Worm (Caenorhabditis elegans): ENCODE measurements around the gene alp-1.

alp-1 gene

DNA sequence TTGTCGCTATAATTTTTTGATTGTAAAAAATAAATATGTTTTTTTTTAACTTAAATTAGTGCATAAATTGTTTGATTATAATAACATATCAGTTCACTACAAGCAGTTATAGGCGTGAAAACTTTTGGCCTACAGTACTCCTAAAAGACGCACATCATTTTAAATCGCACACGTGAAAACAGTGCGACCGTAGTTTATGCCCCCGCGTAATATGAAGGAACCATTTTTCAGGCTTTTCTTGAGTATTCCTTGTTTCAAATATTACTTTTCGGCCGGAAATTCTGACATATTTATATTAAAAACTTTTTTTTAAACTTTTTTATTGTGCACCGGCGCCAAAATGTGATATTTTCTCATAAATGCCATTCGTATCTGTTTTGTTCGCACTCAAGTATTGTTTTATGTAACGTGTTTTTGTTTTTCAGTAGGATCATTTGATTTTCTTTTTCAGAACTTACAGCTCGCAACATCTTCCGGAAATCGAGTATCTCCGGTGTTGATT, 36.3 kb downstream of the alp-1 start, which contains the start of gene oma-1:
oma-1 (plus strand) TSS at position 452 of the 502 bp plus-strand sequence.
- TF ChIP-seq pha-4 (tag; optimal IDR thresholded peaks at IDR 0.05) (no peak), sem-2 (GFP tag; optimal IDR thresholded peaks at IDR 0.05) (no peak), snpc-4 (tag; optimal IDR thresholded peaks at IDR 0.05) (no peak), ceh-43 (GFP tag; optimal IDR thresholded peaks at IDR 0.05) (no peak), ceh-39 (tag; optimal IDR thresholded peaks at IDR 0.05) (no peak), nhr-2 (tag; optimal IDR thresholded peaks at IDR 0.05) (no peak), nhr-12 (tag; optimal IDR thresholded peaks at IDR 0.05) (no peak), mep-1 (tag; optimal IDR thresholded peaks at IDR 0.05) (no peak), ces-1 (GFP tag; optimal IDR thresholded peaks at IDR 0.05) (no peak), nhr-237 (tag; optimal IDR thresholded peaks at IDR 0.05) (no peak), ham-2 (GFP tag; optimal IDR thresholded peaks at IDR 0.05) (no peak), lin-32 (GFP tag; optimal IDR thresholded peaks at IDR 0.05) (no peak), blmp-1 (tag; optimal IDR thresholded peaks at IDR 0.05) (no peak), tbx-8 (GFP tag; optimal IDR thresholded peaks at IDR 0.05) (no peak), lsy-2 (tag; optimal IDR thresholded peaks at IDR 0.05) (no peak), flh-1 (GFP tag; optimal IDR thresholded peaks at IDR 0.05) (no peak), unc-62 (GFP tag; optimal IDR thresholded peaks at IDR 0.05) (no peak), unc-120 (tag; optimal IDR thresholded peaks at IDR 0.05; ENCODE audit: poor library complexity, severe bottlenecking) (no peak), elt-1 (tag; optimal IDR thresholded peaks at IDR 0.05; ENCODE audit: borderline replicate concordance, insufficient read depth) (no peak), ztf-11 (tag; optimal IDR thresholded peaks at IDR 0.05) (no peak)

DNA sequence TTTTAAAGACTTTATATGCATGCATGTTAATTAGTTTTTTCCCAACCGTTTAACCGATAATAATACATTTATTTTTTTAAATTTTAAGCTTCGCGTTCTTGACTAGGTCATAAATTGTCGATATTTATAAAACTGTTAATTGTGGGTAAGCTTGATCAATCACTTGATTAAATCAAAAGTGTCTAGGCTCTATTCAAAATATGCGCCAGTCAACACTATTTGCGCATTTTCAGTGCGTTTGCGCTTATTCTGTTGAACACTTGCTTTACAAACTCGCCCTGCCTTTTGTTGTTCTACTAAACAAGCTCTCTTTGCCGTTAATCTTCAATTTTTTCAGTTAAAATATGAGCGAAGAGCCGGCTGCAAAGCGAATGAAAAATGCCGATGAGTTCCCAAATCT, 38.8 kb downstream of the alp-1 start, which contains the start of gene spr-2:
spr-2 (plus strand) TSS at position 332 of the 400 bp plus-strand sequence.
- TF ChIP-seq pha-4 (tag; optimal IDR thresholded peaks at IDR 0.05) (peak; percentile 55), ham-2 (GFP tag; optimal IDR thresholded peaks at IDR 0.05) (peak; percentile 38), ces-1 (GFP tag; optimal IDR thresholded peaks at IDR 0.05) (peak; percentile 83), snpc-4 (tag; optimal IDR thresholded peaks at IDR 0.05) (no peak), sem-2 (GFP tag; optimal IDR thresholded peaks at IDR 0.05) (no peak), ceh-43 (GFP tag; optimal IDR thresholded peaks at IDR 0.05) (no peak), nhr-237 (tag; optimal IDR thresholded peaks at IDR 0.05) (no peak), blmp-1 (tag; optimal IDR thresholded peaks at IDR 0.05) (no peak), cnd-1 (tag; optimal IDR thresholded peaks at IDR 0.05) (no peak), nhr-28 (tag; optimal IDR thresholded peaks at IDR 0.05) (no peak), mep-1 (tag; optimal IDR thresholded peaks at IDR 0.05) (peak; percentile 59), ceh-83 (GFP tag; optimal IDR thresholded peaks at IDR 0.05) (no peak), elt-1 (tag; optimal IDR thresholded peaks at IDR 0.05; ENCODE audit: borderline replicate concordance, insufficient read depth) (no peak), lin-13 (tag; optimal IDR thresholded peaks at IDR 0.05) (peak; percentile 5), ceh-39 (tag; optimal IDR thresholded peaks at IDR 0.05) (no peak), nhr-2 (tag; optimal IDR thresholded peaks at IDR 0.05) (no peak), tbx-8 (GFP tag; optimal IDR thresholded peaks at IDR 0.05) (no peak), elt-3 (tag; optimal IDR thresholded peaks at IDR 0.05) (no peak)

DNA sequence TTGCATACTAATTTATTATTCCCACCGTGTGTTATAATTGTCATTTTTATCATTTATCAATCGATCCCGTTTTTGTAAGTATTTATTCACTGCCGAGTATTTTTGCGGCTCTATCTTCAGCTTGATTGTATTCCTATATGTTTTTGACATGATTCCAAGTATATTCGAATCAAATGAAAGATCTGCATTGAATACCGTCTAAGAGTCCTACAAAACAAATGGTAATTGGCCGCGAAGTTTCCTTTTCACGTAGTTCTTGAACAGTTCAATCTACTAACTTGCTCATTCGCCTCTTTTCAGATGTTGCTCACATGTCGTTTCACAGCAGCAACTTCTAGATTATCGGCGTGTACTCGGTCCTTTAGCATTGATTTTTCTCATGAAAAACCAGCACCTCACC, 40.3 kb downstream of the alp-1 start, which contains the start of gene C27B7.2:
C27B7.2 (plus strand) TSS at position 301 of the 400 bp plus-strand sequence.
- TF ChIP-seq ham-2 (GFP tag; optimal IDR thresholded peaks at IDR 0.05) (no peak), sem-2 (GFP tag; optimal IDR thresholded peaks at IDR 0.05) (no peak), nhr-28 (tag; optimal IDR thresholded peaks at IDR 0.05) (no peak), lin-13 (tag; optimal IDR thresholded peaks at IDR 0.05) (no peak), snpc-4 (tag; optimal IDR thresholded peaks at IDR 0.05) (no peak), mep-1 (tag; optimal IDR thresholded peaks at IDR 0.05) (no peak), cnd-1 (tag; optimal IDR thresholded peaks at IDR 0.05) (no peak), lin-32 (GFP tag; optimal IDR thresholded peaks at IDR 0.05) (no peak), ceh-83 (GFP tag; optimal IDR thresholded peaks at IDR 0.05) (no peak), ceh-39 (tag; optimal IDR thresholded peaks at IDR 0.05) (no peak), zip-8 (tag; optimal IDR thresholded peaks at IDR 0.05) (no peak), pha-4 (tag; optimal IDR thresholded peaks at IDR 0.05) (no peak), tbx-8 (GFP tag; optimal IDR thresholded peaks at IDR 0.05) (no peak), ztf-11 (tag; optimal IDR thresholded peaks at IDR 0.05) (no peak), nhr-12 (tag; optimal IDR thresholded peaks at IDR 0.05) (no peak)

DNA sequence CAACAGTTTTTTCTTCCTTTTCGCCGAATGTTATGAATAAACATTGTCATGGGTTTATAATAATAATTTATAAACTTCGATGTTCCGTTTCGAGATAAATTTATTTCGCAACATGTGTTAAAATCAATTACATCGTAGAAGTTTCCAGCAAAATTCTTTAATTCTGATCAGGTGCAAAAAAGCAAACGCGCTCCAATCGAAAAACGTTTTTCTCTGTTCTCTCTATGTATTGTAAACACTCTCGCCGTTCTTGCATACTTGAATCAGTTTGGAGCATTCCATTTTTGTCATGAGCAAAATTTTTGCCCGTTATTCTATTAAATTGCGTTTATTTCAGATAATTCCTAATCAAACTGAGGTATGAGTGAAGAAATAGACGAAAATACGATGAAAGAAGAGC, 41.5 kb downstream of the alp-1 start, which contains the start of gene rad-54.L2:
rad-54.L2 (plus strand) TSS at position 332 of the 400 bp plus-strand sequence.
- no peak for TF ChIP-seq snpc-4 (tag; optimal IDR thresholded peaks at IDR 0.05)
- no peak for TF ChIP-seq mls-2 (tag; optimal IDR thresholded peaks at IDR 0.05)
- TF ChIP-seq lsy-2 (tag; optimal IDR thresholded peaks at IDR 0.05): peak; percentile 40
- TF ChIP-seq ceh-83 (GFP tag; optimal IDR thresholded peaks at IDR 0.05): no peak
- TF ChIP-seq nhr-2 (tag; optimal IDR thresholded peaks at IDR 0.05): no peak
- no peak for TF ChIP-seq sptf-1 (tag; optimal IDR thresholded peaks at IDR 0.05)
- TF ChIP-seq cnd-1 (tag; optimal IDR thresholded peaks at IDR 0.05): no peak
- TF ChIP-seq ham-2 (GFP tag; optimal IDR thresholded peaks at IDR 0.05): no peak
- no peak for TF ChIP-seq zip-8 (tag; optimal IDR thresholded peaks at IDR 0.05)
- TF ChIP-seq unc-39 (tag; optimal IDR thresholded peaks at IDR 0.05): no peak
- TF ChIP-seq mab-5 (tag; optimal IDR thresholded peaks at IDR 0.05): no peak
- TF ChIP-seq bed-3 (GFP tag; optimal IDR thresholded peaks at IDR 0.05): no peak
- no peak for TF ChIP-seq M03D4.4 (tag; optimal IDR thresholded peaks at IDR 0.05)
- TF ChIP-seq unc-120 (tag; optimal IDR thresholded peaks at IDR 0.05; ENCODE audit: poor library complexity, severe bottlenecking): peak; percentile 58
- no peak for TF ChIP-seq nhr-12 (tag; optimal IDR thresholded peaks at IDR 0.05)
- TF ChIP-seq tbx-8 (GFP tag; optimal IDR thresholded peaks at IDR 0.05): no peak
- TF ChIP-seq nhr-237 (tag; optimal IDR thresholded peaks at IDR 0.05): peak; percentile 58
- TF ChIP-seq hlh-1 (tag; optimal IDR thresholded peaks at IDR 0.05): peak; percentile 21
- no peak for TF ChIP-seq unc-62 (GFP tag; optimal IDR thresholded peaks at IDR 0.05)
- no peak for TF ChIP-seq ztf-11 (tag; optimal IDR thresholded peaks at IDR 0.05)
- peak; percentile 57 for TF ChIP-seq ces-1 (GFP tag; optimal IDR thresholded peaks at IDR 0.05)
- TF ChIP-seq pha-4 (tag; optimal IDR thresholded peaks at IDR 0.05): peak; percentile 90
- TF ChIP-seq drap-1 (GFP tag; optimal IDR thresholded peaks at IDR 0.05): no peak
- TF ChIP-seq elt-1 (tag; optimal IDR thresholded peaks at IDR 0.05; ENCODE audit: borderline replicate concordance, insufficient read depth): no peak
- peak; percentile 22 for TF ChIP-seq mep-1 (tag; optimal IDR thresholded peaks at IDR 0.05)
- TF ChIP-seq ceh-43 (GFP tag; optimal IDR thresholded peaks at IDR 0.05): no peak
- no peak for TF ChIP-seq lin-32 (GFP tag; optimal IDR thresholded peaks at IDR 0.05)
- TF ChIP-seq elt-3 (tag; optimal IDR thresholded peaks at IDR 0.05): no peak
- TF ChIP-seq lin-13 (tag; optimal IDR thresholded peaks at IDR 0.05): no peak
- no peak for TF ChIP-seq nhr-76 (tag; optimal IDR thresholded peaks at IDR 0.05)
- TF ChIP-seq ceh-39 (tag; optimal IDR thresholded peaks at IDR 0.05): peak; percentile 20
- no peak for TF ChIP-seq blmp-1 (tag; optimal IDR thresholded peaks at IDR 0.05)
- TF ChIP-seq flh-1 (GFP tag; optimal IDR thresholded peaks at IDR 0.05): no peak
- no peak for TF ChIP-seq nhr-28 (tag; optimal IDR thresholded peaks at IDR 0.05)
- TF ChIP-seq sem-2 (GFP tag; optimal IDR thresholded peaks at IDR 0.05): no peak
